Worm (Caenorhabditis elegans) whole organism, L3 larva: ENCODE data around the gene D2063.1.

Experiments used
- aly-2 ChIP-seq: fragments of 150-350 bp; optimal IDR thresholded peaks from 2 replicates; lab custom pipeline; 2014; ENCODE audit warnings: missing biosample characterization, missing genetic modification characterization
- daf-12 ChIP-seq: fragments of 150-350 bp; optimal IDR thresholded peaks from 2 replicates; lab custom pipeline; 2014; ENCODE audit warnings: missing biosample characterization, missing genetic modification reagents, missing genetic modification characterization
- egl-27 ChIP-seq: sonication (generic microtip); optimal IDR thresholded peaks from 4 replicates; lab custom pipeline; 2017; ENCODE audit warnings: missing biosample characterization, missing genetic modification reagents, missing genetic modification characterization
- elt-1 ChIP-seq: fragments of 150-350 bp; optimal IDR thresholded peaks from 2 replicates; lab custom pipeline; 2014; ENCODE audit warnings: missing biosample characterization, missing genetic modification characterization
- fkh-2 ChIP-seq: fragments of 150-350 bp; optimal IDR thresholded peaks from 2 replicates; lab custom pipeline; 2014; ENCODE audit warnings: missing biosample characterization, missing genetic modification reagents, missing genetic modification characterization
- lin-15B ChIP-seq: fragments of 150-350 bp; optimal IDR thresholded peaks from 2 replicates; lab custom pipeline; 2014; ENCODE audit warnings: missing biosample characterization, missing genetic modification characterization
- lin-39 ChIP-seq: fragments of 150-350 bp; optimal IDR thresholded peaks from 2 replicates; lab custom pipeline; 2018; ENCODE audit warnings: missing biosample characterization, missing genetic modification reagents, missing genetic modification characterization
- mml-1 ChIP-seq: fragments of 150-350 bp; sonication (generic microtip); optimal IDR thresholded peaks from 3 replicates; lab custom pipeline; 2014; ENCODE audit warnings: missing biosample characterization, missing genetic modification characterization
- nfya-1 ChIP-seq: sonication (generic microtip); optimal IDR thresholded peaks from 2 replicates; lab custom pipeline; 2017; ENCODE audit warnings: missing genetic modification characterization, mild to moderate bottlenecking, missing compliant biosample characterization, antibody characterized with exemption, moderate library complexity; ENCODE audit not compliant: insufficient read depth
- nhr-23 ChIP-seq: fragments of 150-350 bp; optimal IDR thresholded peaks from 2 replicates; lab custom pipeline; 2014; ENCODE audit warnings: missing biosample characterization, missing genetic modification reagents, missing genetic modification characterization
- nhr-43 ChIP-seq: sonication (generic microtip); optimal IDR thresholded peaks from 2 replicates; lab custom pipeline; 2016; ENCODE audit warnings: mild to moderate bottlenecking, missing genetic modification characterization, missing compliant biosample characterization; ENCODE audit not compliant: poor library complexity, severe bottlenecking
- nhr-67 ChIP-seq: fragments of 150-350 bp; optimal IDR thresholded peaks from 2 replicates; lab custom pipeline; 2014; ENCODE audit warnings: missing biosample characterization, missing genetic modification characterization
- nhr-77 ChIP-seq: fragments of 150-350 bp; optimal IDR thresholded peaks from 2 replicates; lab custom pipeline; 2014; ENCODE audit warnings: missing biosample characterization, missing genetic modification characterization
- pha-4 ChIP-seq: fragments of 150-350 bp; optimal IDR thresholded peaks from 2 replicates; lab custom pipeline; 2014; ENCODE audit warnings: missing biosample characterization, missing genetic modification reagents, missing genetic modification characterization
- sea-2 ChIP-seq: fragments of 150-350 bp; sonication (generic microtip); optimal IDR thresholded peaks from 4 replicates; lab custom pipeline; 2014; ENCODE audit warnings: missing biosample characterization, missing genetic modification reagents, missing genetic modification characterization
- skn-1 ChIP-seq: fragments of 150-350 bp; optimal IDR thresholded peaks from 2 replicates; lab custom pipeline; 2014; ENCODE audit warnings: missing biosample characterization, missing genetic modification characterization
- unc-39 ChIP-seq: sonication (generic microtip); optimal IDR thresholded peaks from 4 replicates; lab custom pipeline; 2017; ENCODE audit warnings: missing biosample characterization, missing genetic modification characterization
- unc-62 ChIP-seq: fragments of 150-350 bp; sonication (generic microtip); optimal IDR thresholded peaks from 4 replicates; lab custom pipeline; 2014; ENCODE audit warnings: missing biosample characterization, missing genetic modification reagents, missing genetic modification characterization
- ztf-11 ChIP-seq: fragments of 150-350 bp; optimal IDR thresholded peaks from 2 replicates; lab custom pipeline; 2014; ENCODE audit warnings: missing biosample characterization, missing genetic modification characterization
- ztf-4 ChIP-seq: fragments of 150-350 bp; optimal IDR thresholded peaks from 2 replicates; lab custom pipeline; 2014; ENCODE audit warnings: missing biosample characterization, missing genetic modification characterization

Gene D2063.1

DNA sequence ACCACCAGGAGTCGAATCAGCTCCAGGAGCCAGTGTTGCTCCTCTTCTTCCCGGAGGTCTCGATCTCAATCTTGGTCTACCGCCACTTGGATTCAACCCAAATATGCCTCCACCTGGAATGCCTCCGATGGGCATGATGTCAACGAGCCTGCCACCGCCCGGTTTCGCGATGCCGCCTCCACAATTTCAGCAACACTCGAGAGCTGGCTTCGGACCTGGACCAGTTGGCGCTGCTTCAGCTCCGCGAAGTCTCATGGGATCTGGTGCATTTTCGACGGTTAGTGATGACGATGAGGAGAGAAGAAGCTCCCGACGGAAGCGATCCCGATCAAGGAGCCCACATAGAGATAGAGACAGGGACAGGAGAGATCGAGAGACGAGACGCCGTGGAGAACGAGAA lies 46.1 kb downstream of the D2063.1 start:
- TF ChIP-seq unc-39 (tag; lab: Kevin White, UChicago) (no peak), sea-2 (GFP tag; lab: Kevin White, UChicago) (no peak), nhr-43 (tag; lab: Kevin White, UChicago) (no peak), mml-1 (tag; lab: Kevin White, UChicago) (no peak), aly-2 (tag; lab: Kevin White, UChicago) (no peak), pha-4 (tag; lab: Kevin White, UChicago) (no peak), nfya-1 (tag; lab: Kevin White, UChicago) (no peak), egl-27 (no peak), nhr-67 (no peak)

DNA sequence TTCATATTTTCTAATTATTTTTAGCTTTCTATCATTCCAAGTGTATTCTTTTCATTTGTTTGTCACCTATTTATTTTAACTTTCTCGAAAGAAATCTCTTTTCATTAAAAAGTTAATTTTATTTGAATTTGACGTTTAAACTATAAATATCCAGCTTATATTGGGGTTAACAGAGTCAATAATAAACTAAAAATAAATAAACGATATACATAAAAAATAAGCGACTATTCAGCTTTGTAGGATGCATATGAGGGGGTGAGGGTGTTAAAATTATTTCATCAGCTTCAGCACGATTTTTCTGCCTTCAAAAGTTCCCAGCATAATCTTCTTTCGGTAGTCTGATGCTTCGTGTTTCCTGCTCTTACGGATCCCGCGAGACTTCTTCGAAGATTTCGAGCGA lies 46.7 kb downstream of the D2063.1 start:
- no peak for TF ChIP-seq fkh-2 (tag; lab: Kevin White, UChicago)
- no peak for TF ChIP-seq pha-4 (tag; lab: Kevin White, UChicago)
- TF ChIP-seq mml-1 (tag; lab: Kevin White, UChicago): no peak
- no peak for TF ChIP-seq lin-39 (tag; lab: Kevin White, UChicago)
- TF ChIP-seq nhr-77 (tag; lab: Kevin White, UChicago): no peak
- TF ChIP-seq ztf-4 (tag; lab: Kevin White, UChicago): no peak
- TF ChIP-seq lin-15B (tag; lab: Kevin White, UChicago): no peak
- TF ChIP-seq, all 47 proteins: peak for 0

DNA sequence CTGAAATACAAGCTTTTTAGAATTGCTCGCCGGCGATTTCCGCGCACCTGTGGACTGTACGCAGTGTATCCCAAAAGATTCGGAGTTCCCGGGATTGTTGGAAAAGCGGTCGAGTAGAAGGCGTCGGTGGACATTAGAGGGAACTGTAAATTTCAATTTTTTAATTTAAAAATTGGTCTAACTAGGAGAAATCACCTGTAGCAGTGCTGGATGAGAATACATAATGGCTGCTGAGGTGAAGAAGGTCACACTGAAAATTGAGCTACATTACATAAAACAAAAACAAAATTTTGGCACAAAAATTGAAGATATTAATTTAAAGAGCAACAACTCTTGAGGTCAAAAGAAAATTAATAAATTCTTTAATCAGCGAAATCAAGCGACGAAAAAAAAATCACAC lies 47.7 kb downstream of the D2063.1 start, which contains the start of gene neg-1:
TSS of gene neg-1 (minus strand) at position 250 of the 400 bp plus-strand sequence.
- no peak for TF ChIP-seq sea-2 (GFP tag; lab: Kevin White, UChicago)
- TF ChIP-seq egl-27: no peak
- TF ChIP-seq, all 47 proteins: peak for 0

DNA sequence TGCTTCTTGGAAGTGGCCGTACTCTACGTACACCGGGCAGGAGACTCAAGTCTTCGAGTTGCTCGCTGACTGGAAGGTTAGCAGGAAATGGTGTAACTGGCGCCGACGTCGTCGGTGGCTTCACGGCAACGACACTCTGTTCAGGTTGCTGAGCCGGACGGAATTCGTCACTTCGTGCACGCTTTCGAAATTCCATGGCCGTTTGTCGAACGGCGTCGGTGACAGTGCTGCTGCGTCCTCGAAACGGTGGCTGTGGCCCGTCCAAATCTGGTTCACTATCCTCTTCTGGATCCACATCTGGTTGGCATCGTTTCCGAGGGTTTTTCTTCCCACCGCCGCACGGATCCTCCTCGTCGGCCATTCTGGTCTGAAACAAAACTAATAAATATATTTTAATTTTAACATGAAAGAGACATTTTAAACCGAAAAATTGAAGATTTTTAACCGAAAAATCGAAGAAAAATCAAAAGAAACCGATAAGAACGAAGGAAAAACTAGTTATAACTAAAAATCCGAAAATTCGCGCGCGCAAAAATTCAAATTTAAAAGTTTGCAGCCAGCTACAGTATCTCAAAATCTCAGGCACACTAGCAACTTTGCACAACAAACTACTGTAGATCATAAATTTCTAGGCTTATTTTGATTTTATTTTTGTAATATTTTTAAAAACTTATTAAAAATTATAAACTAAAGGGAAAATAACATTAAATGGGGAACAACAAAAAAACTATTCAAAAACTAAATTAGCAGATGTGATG lies 49.1 kb downstream of the D2063.1 start, which contains the start of gene F32D1.7:
TSS of gene F32D1.7 (minus strand) at position 367 of the 758 bp plus-strand sequence.
- TF ChIP-seq elt-1 (tag; lab: Kevin White, UChicago) (no peak), nfya-1 (tag; lab: Kevin White, UChicago) (no peak), ztf-11 (tag; lab: Kevin White, UChicago) (no peak), daf-12 (tag; lab: Kevin White, UChicago) (no peak), nhr-23 (tag; lab: Kevin White, UChicago) (no peak)

- no peak for TF ChIP-seq skn-1 (tag; lab: Kevin White, UChicago)
- TF ChIP-seq lin-15B (tag; lab: Kevin White, UChicago): no peak
- no peak for TF ChIP-seq ztf-4 (tag; lab: Kevin White, UChicago)
- no peak for TF ChIP-seq unc-62
- TF ChIP-seq, all 47 proteins: peak for 0
These were observed 50.7 kb downstream of the D2063.1 start, which contains the start of gene F32D1.8 for ce11 chrV:4377622-4378021. Gene F32D1.8, minus strand, starts transcription at chrV:4377722.
